Fruit fly (Drosophila melanogaster): ENCODE data around the gene lsn.

dm6 chr3R:21823076-21823475 lies 41.9 kb upstream of the lsn start:
- TF ChIP-seq gce (GFP tag; IDR thresholded peaks at IDR 0.05) = no peak
- no peak for TF ChIP-seq CG8359 (GFP tag; optimal IDR thresholded peaks at IDR 0.05; ENCODE audit: borderline replicate concordance)
- no peak for TF ChIP-seq CG8089 (GFP tag; optimal IDR thresholded peaks at IDR 0.05)
- no peak for TF ChIP-seq hth (optimal IDR thresholded peaks at IDR 0.05)
- no peak for TF ChIP-seq CG6813 (GFP tag; optimal IDR thresholded peaks at IDR 0.05)
- TF ChIP-seq grau (tag; optimal IDR thresholded peaks at IDR 0.05) = no peak
- no peak for TF ChIP-seq CG11696 (GFP tag; IDR thresholded peaks at IDR 0.05)
- no peak for TF ChIP-seq Stat92E (GFP tag; optimal IDR thresholded peaks at IDR 0.05)
- no peak for TF ChIP-seq nmo (GFP tag; optimal IDR thresholded peaks at IDR 0.05)
- no peak for TF ChIP-seq dmrt99B (tag; optimal IDR thresholded peaks at IDR 0.05)
